Worm (Caenorhabditis elegans) whole organism, L4 larva: Measurements from ENCODE around the gene fpn-1.2.
A peak's percentile ranks its signal among the peaks of the same experiment; 100 is the strongest.

Experiments
- D1046.2 ChIP-seq: fragments of 200-800 bp; sonication (Bioruptor generic); IDR thresholded peaks from 2 replicates; pipeline ENCODE4 v1.3.6; 2022; ENCODE audit warnings: missing genetic modification characterization, missing compliant biosample characterization
- F10B5.3 ChIP-seq: sonication (generic microtip); optimal IDR thresholded peaks from 2 replicates; lab custom pipeline; 2016; ENCODE audit warnings: mild to moderate bottlenecking, missing genetic modification characterization, missing compliant biosample characterization
- F26F4.8 ChIP-seq: fragments of 200-800 bp; sonication (Bioruptor generic); conservative IDR thresholded peaks from 2 replicates; pipeline ENCODE4 v1.3.6; 2022; ENCODE audit warnings: missing genetic modification characterization, missing compliant biosample characterization
- F44E2.7 ChIP-seq: fragments of 200-800 bp; sonication (Bioruptor generic); IDR thresholded peaks from 2 replicates; pipeline ENCODE4 v2.1.2; 2022; ENCODE audit warnings: missing genetic modification characterization, missing compliant biosample characterization
- Y105C5A.15 ChIP-seq: fragments of 200-800 bp; sonication (Bioruptor generic); IDR thresholded peaks from 2 replicates; pipeline ENCODE4 v1.3.6; 2022; ENCODE audit warnings: missing genetic modification characterization, missing compliant biosample characterization
- Y48G9A.11 ChIP-seq: fragments of 200-800 bp; sonication (Bioruptor generic); IDR thresholded peaks from 2 replicates; pipeline ENCODE4 v1.3.6; 2022; ENCODE audit warnings: missing genetic modification reagents, missing genetic modification characterization, missing compliant biosample characterization
- ZK337.2 ChIP-seq: fragments of 200-800 bp; sonication (Bioruptor generic); IDR thresholded peaks from 2 replicates; pipeline ENCODE4 v1.3.6; 2022; ENCODE audit warnings: missing genetic modification reagents, missing genetic modification characterization, missing compliant biosample characterization
- ZK546.5 ChIP-seq, 2 experiments: sonication (generic microtip); optimal IDR thresholded peaks; 2 replicates each; lab custom pipeline; 2017; ENCODE audit warnings: missing biosample characterization in 2 of 2, missing genetic modification characterization in 2 of 2
- ama-1 ChIP-seq: fragments of 150-350 bp; optimal IDR thresholded peaks from 2 replicates; lab custom pipeline; 2014; ENCODE audit warnings: inconsistent platforms, mixed read lengths
- ceh-20 ChIP-seq: fragments of 200-800 bp; sonication (Bioruptor generic); IDR thresholded peaks from 2 replicates; pipeline ENCODE4 v1.3.6; 2022; ENCODE audit warnings: missing genetic modification reagents, missing genetic modification characterization, missing compliant biosample characterization
- ceh-28 ChIP-seq: fragments of 150-350 bp; optimal IDR thresholded peaks from 2 replicates; lab custom pipeline; 2014; ENCODE audit warnings: missing biosample characterization, missing genetic modification reagents, missing genetic modification characterization
- ceh-32 ChIP-seq: sonication (generic microtip); optimal IDR thresholded peaks from 2 replicates; lab custom pipeline; 2016; ENCODE audit warnings: mild to moderate bottlenecking, missing genetic modification characterization, missing compliant biosample characterization; ENCODE audit not compliant: poor library complexity
- ceh-62 ChIP-seq: sonication (generic microtip); optimal IDR thresholded peaks from 2 replicates; lab custom pipeline; 2017; ENCODE audit warnings: missing biosample characterization, missing genetic modification characterization
- ceh-82 ChIP-seq: sonication (generic microtip); optimal IDR thresholded peaks from 2 replicates; lab custom pipeline; 2017; ENCODE audit warnings: missing biosample characterization, missing genetic modification characterization
- ces-1 ChIP-seq: fragments of 150-350 bp; sonication (generic microtip); optimal IDR thresholded peaks from 4 replicates; lab custom pipeline; 2014; ENCODE audit warnings: missing biosample characterization, missing genetic modification reagents, missing genetic modification characterization
- daf-19 ChIP-seq: fragments of 200-800 bp; sonication (Bioruptor generic); conservative IDR thresholded peaks from 2 replicates; pipeline ENCODE4 v1.3.6; 2022; ENCODE audit warnings: missing genetic modification characterization, missing compliant biosample characterization
- dpl-1 ChIP-seq: fragments of 150-350 bp; optimal IDR thresholded peaks from 2 replicates; lab custom pipeline; 2014; ENCODE audit warnings: missing biosample characterization, missing genetic modification reagents, missing genetic modification characterization
- dve-1 ChIP-seq: sonication (generic microtip); optimal IDR thresholded peaks from 2 replicates; lab custom pipeline; 2017; ENCODE audit warnings: antibody characterized with exemption, mild to moderate bottlenecking, missing genetic modification characterization, missing compliant biosample characterization; ENCODE audit not compliant: insufficient read depth
- egl-43 ChIP-seq: fragments of 200-800 bp; sonication (Bioruptor generic); IDR thresholded peaks from 2 replicates; pipeline ENCODE4 v1.3.6; 2022; ENCODE audit warnings: missing genetic modification reagents, missing genetic modification characterization, missing compliant biosample characterization
- fkh-10 ChIP-seq: fragments of 150-350 bp; optimal IDR thresholded peaks from 2 replicates; lab custom pipeline; 2014; ENCODE audit warnings: missing biosample characterization, missing genetic modification reagents, missing genetic modification characterization
- gei-8 ChIP-seq: fragments of 200-800 bp; sonication (Bioruptor generic); optimal IDR thresholded peaks from 2 replicates; lab custom pipeline; 2018; ENCODE audit warnings: mild to moderate bottlenecking, missing genetic modification characterization, missing compliant biosample characterization
- hlh-11 ChIP-seq: fragments of 200-800 bp; sonication (Bioruptor generic); optimal IDR thresholded peaks from 2 replicates; lab custom pipeline; 2018; ENCODE audit warnings: mild to moderate bottlenecking, missing genetic modification characterization, missing compliant biosample characterization
- hmg-1.1 ChIP-seq: fragments of 200-800 bp; sonication (Bioruptor generic); IDR thresholded peaks from 2 replicates; pipeline ENCODE4 v1.3.6; 2022; ENCODE audit warnings: missing genetic modification reagents, missing genetic modification characterization, missing compliant biosample characterization
- lim-7 ChIP-seq: fragments of 200-800 bp; sonication (Bioruptor generic); IDR thresholded peaks from 2 replicates; pipeline ENCODE4 v1.3.6; 2022; ENCODE audit warnings: missing genetic modification characterization, missing compliant biosample characterization
- lin-1 ChIP-seq: fragments of 200-800 bp; sonication (Bioruptor generic); IDR thresholded peaks from 2 replicates; pipeline ENCODE4 v1.3.6; 2022; ENCODE audit warnings: missing genetic modification reagents, missing genetic modification characterization, missing compliant biosample characterization
- lin-39 ChIP-seq: fragments of 150-350 bp; optimal IDR thresholded peaks from 2 replicates; lab custom pipeline; 2014; ENCODE audit warnings: missing biosample characterization, missing genetic modification reagents, missing genetic modification characterization
- lir-3 ChIP-seq: sonication (generic microtip); optimal IDR thresholded peaks from 2 replicates; lab custom pipeline; 2016; ENCODE audit warnings: mild to moderate bottlenecking, missing genetic modification characterization, missing compliant biosample characterization
- lsy-2 ChIP-seq, 2 experiments: fragments of 150-350 bp in 1 of 2; sonication (generic microtip) in 1 of 2; optimal IDR thresholded peaks; 2 replicates each; lab custom pipeline; 2014 to 2017; ENCODE audit warnings: missing biosample characterization in 2 of 2, missing genetic modification characterization in 2 of 2
- mep-1 ChIP-seq: fragments of 150-350 bp; sonication (generic microtip); optimal IDR thresholded peaks from 3 replicates; lab custom pipeline; 2014; ENCODE audit warnings: missing biosample characterization, missing genetic modification characterization
- mes-2 ChIP-seq: sonication (generic microtip); optimal IDR thresholded peaks from 2 replicates; lab custom pipeline; 2016; ENCODE audit warnings: missing genotype, mild to moderate bottlenecking, missing genetic modification characterization, missing compliant biosample characterization; ENCODE audit not compliant: poor library complexity, severe bottlenecking
- mxl-3 ChIP-seq: fragments of 200-800 bp; sonication (Bioruptor generic); optimal IDR thresholded peaks from 2 replicates; lab custom pipeline; 2018; ENCODE audit warnings: mild to moderate bottlenecking, missing genetic modification characterization, missing compliant biosample characterization
- nhr-237 ChIP-seq: sonication (generic microtip); optimal IDR thresholded peaks from 2 replicates; lab custom pipeline; 2017; ENCODE audit warnings: missing biosample characterization, missing genetic modification characterization
- nhr-41 ChIP-seq: fragments of 200-800 bp; sonication (Bioruptor generic); IDR thresholded peaks from 2 replicates; pipeline ENCODE4 v1.3.6; 2022; ENCODE audit warnings: missing genetic modification reagents, missing genetic modification characterization, missing compliant biosample characterization
- nhr-6 ChIP-seq: fragments of 150-350 bp; optimal IDR thresholded peaks from 2 replicates; lab custom pipeline; 2014; ENCODE audit warnings: missing biosample characterization, missing genetic modification characterization
- nhr-76 ChIP-seq: fragments of 150-350 bp; optimal IDR thresholded peaks from 2 replicates; lab custom pipeline; 2014; ENCODE audit warnings: missing biosample characterization, missing genetic modification characterization
- nhr-77 ChIP-seq: fragments of 150-350 bp; optimal IDR thresholded peaks from 2 replicates; lab custom pipeline; 2014; ENCODE audit warnings: missing biosample characterization, missing genetic modification characterization
- pqm-1 ChIP-seq: sonication (generic microtip); optimal IDR thresholded peaks from 2 replicates; lab custom pipeline; 2017; ENCODE audit warnings: missing biosample characterization, missing genetic modification characterization
- rbr-2 ChIP-seq: sonication (generic microtip); optimal IDR thresholded peaks from 2 replicates; lab custom pipeline; 2016; ENCODE audit warnings: missing genotype, missing genetic modification characterization, missing compliant biosample characterization
- saeg-2 ChIP-seq: fragments of 200-800 bp; sonication (Bioruptor generic); IDR thresholded peaks from 2 replicates; pipeline ENCODE4 v1.3.6; 2022; ENCODE audit warnings: missing genetic modification reagents, missing genetic modification characterization, missing compliant biosample characterization
- sdz-12 ChIP-seq: fragments of 200-800 bp; sonication (Bioruptor generic); optimal IDR thresholded peaks from 2 replicates; lab custom pipeline; 2018; ENCODE audit warnings: mild to moderate bottlenecking, missing genetic modification characterization, missing compliant biosample characterization
- set-16 ChIP-seq: fragments of 200-800 bp; sonication (Bioruptor generic); IDR thresholded peaks from 2 replicates; pipeline ENCODE4 v1.3.6; 2022; ENCODE audit warnings: missing genetic modification reagents, missing genetic modification characterization, missing compliant biosample characterization
- tra-1 ChIP-seq: fragments of 200-800 bp; sonication (Bioruptor generic); IDR thresholded peaks from 2 replicates; pipeline ENCODE4 v1.3.6; 2022; ENCODE audit warnings: missing genetic modification reagents, missing genetic modification characterization, missing compliant biosample characterization
- unc-130 ChIP-seq: sonication (generic microtip); optimal IDR thresholded peaks from 2 replicates; lab custom pipeline; 2016; ENCODE audit warnings: missing genetic modification reagents, missing genetic modification characterization, missing compliant biosample characterization
- zfp-2 ChIP-seq: sonication (generic microtip); optimal IDR thresholded peaks from 2 replicates; lab custom pipeline; 2016; ENCODE audit warnings: mild to moderate bottlenecking, missing genetic modification characterization, missing compliant biosample characterization
- zip-2 ChIP-seq: fragments of 150-350 bp; optimal IDR thresholded peaks from 2 replicates; lab custom pipeline; 2014; ENCODE audit warnings: missing biosample characterization, missing genetic modification characterization
- ztf-11 ChIP-seq: fragments of 150-350 bp; optimal IDR thresholded peaks from 2 replicates; lab custom pipeline; 2014; ENCODE audit warnings: missing biosample characterization, missing genetic modification characterization

Gene fpn-1.2

ce11 chrV:1466949-1467348 is 2.5 kb upstream of the fpn-1.2 start (continued):
- TF ChIP-seq zip-2 (tag; lab: Kevin White, UChicago): no peak
- TF ChIP-seq hlh-11 (tag; lab: Kevin White, UChicago): peak; percentile 42
- peak; percentile 57 for TF ChIP-seq mes-2 (tag; lab: Kevin White, UChicago)

- TF ChIP-seq dve-1 (tag; lab: Kevin White, UChicago) (no peak), rbr-2 (tag; lab: Kevin White, UChicago) (no peak), gei-8 (GFP tag; lab: Kevin White, UChicago) (no peak), ces-1 (GFP tag; lab: Kevin White, UChicago) (no peak), lim-7 (0 out of 2 replicates have a peak, but pooled peaks have one; percentile 36), nhr-6 (tag; lab: Kevin White, UChicago) (no peak), F44E2.7 (GFP tag; lab: Robert Waterston, UW) (0 out of 2 replicates have a peak, but pooled peaks have one; percentile 30), F10B5.3 (tag; lab: Kevin White, UChicago) (no peak), set-16 (peak; percentile 89), ZK546.5 (tag; optimal IDR thresholded peaks at IDR 0.05; lab: Kevin White, UChicago) (no peak), ceh-28 (no peak), dpl-1 (GFP tag; lab: Kevin White, UChicago) (no peak), nhr-41 (GFP tag; lab: Robert Waterston, UW) (no peak), mxl-3 (GFP tag; lab: Kevin White, UChicago) (no peak), lin-39 (tag; lab: Kevin White, UChicago) (no peak), ceh-32 (tag; lab: Kevin White, UChicago) (no peak), fkh-10 (GFP tag; lab: Kevin White, UChicago) (no peak), ceh-62 (tag; lab: Kevin White, UChicago) (no peak), nhr-76 (no peak), zfp-2 (no peak), F26F4.8 (no peak), lir-3 (tag; lab: Kevin White, UChicago) (no peak), egl-43 (GFP tag; lab: Robert Waterston, UW) (no peak), unc-130 (GFP tag; lab: Kevin White, UChicago) (no peak), saeg-2 (GFP tag; lab: Robert Waterston, UW) (no peak), ama-1 (no peak)
Observed at ce11 chrV:1465932-1466331, 1.4 kb upstream of the fpn-1.2 start.

ce11 chrV:1460069-1460468 is 4.4 kb downstream of the fpn-1.2 start, which contains the start of gene hacd-1:
Gene hacd-1 (plus strand): TSS chrV:1460369.
- no peak for TF ChIP-seq mep-1
- no peak for TF ChIP-seq D1046.2
- no peak for TF ChIP-seq ceh-82 (tag; lab: Kevin White, UChicago)
- no peak for TF ChIP-seq F44E2.7 (GFP tag; lab: Robert Waterston, UW)
- TF ChIP-seq ces-1 (GFP tag; lab: Kevin White, UChicago): no peak
- TF ChIP-seq ztf-11 (tag; lab: Kevin White, UChicago): no peak
- no peak for TF ChIP-seq lsy-2 (tag; optimal IDR thresholded peaks at IDR 0.05; lab: Kevin White, UChicago)
- TF ChIP-seq pqm-1: no peak
- no peak for TF ChIP-seq Y48G9A.11 (GFP tag; lab: Robert Waterston, UW)

ce11 chrV:1459374-1459926 is 5.0 kb downstream of the fpn-1.2 start:
- no peak for TF ChIP-seq ceh-20 (GFP tag; lab: Robert Waterston, UW)
- TF ChIP-seq unc-130 (GFP tag; lab: Kevin White, UChicago): no peak
- no peak for TF ChIP-seq zip-2 (tag; lab: Kevin White, UChicago)
- TF ChIP-seq lir-3 (tag; lab: Kevin White, UChicago): no peak
- TF ChIP-seq ceh-82 (tag; lab: Kevin White, UChicago): no peak
- no peak for TF ChIP-seq zfp-2
- no peak for TF ChIP-seq ZK337.2 (GFP tag; lab: Robert Waterston, UW)
- no peak for TF ChIP-seq Y105C5A.15 (GFP tag; lab: Robert Waterston, UW)
- no peak for TF ChIP-seq nhr-237
- TF ChIP-seq hlh-11 (tag; lab: Kevin White, UChicago): peak; percentile 66
- no peak for TF ChIP-seq hmg-1.1 (GFP tag; lab: Robert Waterston, UW)
- TF ChIP-seq gei-8 (GFP tag; lab: Kevin White, UChicago): no peak
- no peak for TF ChIP-seq tra-1 (GFP tag; lab: Robert Waterston, UW)
- TF ChIP-seq lin-1: no peak
- TF ChIP-seq nhr-77 (tag; lab: Kevin White, UChicago): peak; percentile 47
- TF ChIP-seq sdz-12: no peak
- no peak for TF ChIP-seq mep-1
- TF ChIP-seq daf-19 (GFP tag; lab: Robert Waterston, UW): no peak
- no peak for TF ChIP-seq rbr-2 (tag; lab: Kevin White, UChicago)
- TF ChIP-seq ces-1 (GFP tag; lab: Kevin White, UChicago): no peak
